Worm (Caenorhabditis elegans) whole organism, L1 larva: ENCODE data around the gene rig-3.
A peak's percentile ranks its signal among the peaks of the same experiment; 100 is the strongest.

Experiments used
- F16B12.6 ChIP-seq: fragments of 150-350 bp; optimal IDR thresholded peaks from 2 replicates; lab custom pipeline; 2014; ENCODE audit warnings: missing biosample characterization, missing genetic modification characterization
- Y116A8C.19 ChIP-seq: sonication (generic microtip); optimal IDR thresholded peaks from 2 replicates; lab custom pipeline; 2016; ENCODE audit warnings: missing compliant biosample characterization, missing genetic modification characterization, borderline replicate concordance
- ama-1 ChIP-seq: fragments of 150-350 bp; optimal IDR thresholded peaks from 2 replicates; lab custom pipeline; 2014
- blmp-1 ChIP-seq: fragments of 150-350 bp; optimal IDR thresholded peaks from 2 replicates; lab custom pipeline; 2014; ENCODE audit warnings: missing biosample characterization, missing genetic modification characterization
- ceh-63 ChIP-seq: fragments of 200-800 bp; sonication (Bioruptor generic); optimal IDR thresholded peaks from 2 replicates; lab custom pipeline; 2018; ENCODE audit warnings: mild to moderate bottlenecking, missing genetic modification characterization, missing compliant biosample characterization
- ceh-8 ChIP-seq: fragments of 200-800 bp; sonication (Bioruptor generic); optimal IDR thresholded peaks from 2 replicates; lab custom pipeline; 2018; ENCODE audit warnings: mild to moderate bottlenecking, missing genetic modification characterization, moderate library complexity, missing compliant biosample characterization
- ceh-90 ChIP-seq: sonication (generic microtip); optimal IDR thresholded peaks from 2 replicates; lab custom pipeline; 2016; ENCODE audit warnings: missing genetic modification characterization, missing compliant biosample characterization
- efl-1 ChIP-seq, 4 experiments: fragments of 150-350 bp; optimal IDR thresholded peaks in 3 of 4; peaks in 1 of 4; 1 replicate in 1 of 4; 2 replicates in 3 of 4; lab custom pipeline; 2014; ENCODE audit warnings: missing biosample characterization in 2 of 4, missing genetic modification characterization in 2 of 4, missing genetic modification reagents in 2 of 4
- efl-3 ChIP-seq: fragments of 200-800 bp; sonication (Bioruptor generic); optimal IDR thresholded peaks from 2 replicates; lab custom pipeline; 2018; ENCODE audit warnings: mild to moderate bottlenecking, missing genetic modification characterization, missing compliant biosample characterization
- egl-13 ChIP-seq: sonication (generic microtip); optimal IDR thresholded peaks from 2 replicates; lab custom pipeline; 2016; ENCODE audit warnings: missing genotype, missing genetic modification reagents, missing genetic modification characterization, missing compliant biosample characterization
- egl-27 ChIP-seq, 2 experiments: fragments of 150-350 bp in 1 of 2; sonication (generic microtip); optimal IDR thresholded peaks; 3 replicates each; lab custom pipeline; 2017 to 2018; ENCODE audit warnings: missing biosample characterization in 2 of 2, missing genetic modification characterization in 2 of 2, missing genetic modification reagents in 2 of 2
- elt-2 ChIP-seq: sonication (generic microtip); optimal IDR thresholded peaks from 2 replicates; lab custom pipeline; 2016; ENCODE audit warnings: missing genetic modification characterization, mild to moderate bottlenecking, inconsistent platforms, missing compliant biosample characterization, missing genetic modification reagents
- ets-5 ChIP-seq: fragments of 200-800 bp; sonication (Bioruptor generic); IDR thresholded peaks from 2 replicates; pipeline ENCODE4 v1.3.6; 2022; ENCODE audit warnings: missing genetic modification characterization, missing compliant biosample characterization
- fkh-10 ChIP-seq: sonication (generic microtip); optimal IDR thresholded peaks from 2 replicates; lab custom pipeline; 2017; ENCODE audit warnings: missing biosample characterization, missing genetic modification reagents, missing genetic modification characterization
- fkh-8 ChIP-seq: sonication (generic microtip); optimal IDR thresholded peaks from 2 replicates; lab custom pipeline; 2016; ENCODE audit warnings: mild to moderate bottlenecking, missing genetic modification characterization, missing compliant biosample characterization
- fos-1 ChIP-seq: fragments of 150-350 bp; optimal IDR thresholded peaks from 2 replicates; lab custom pipeline; 2014; ENCODE audit warnings: missing biosample characterization, missing genetic modification characterization
- grh-1 ChIP-seq: fragments of 200-800 bp; sonication (Bioruptor generic); IDR thresholded peaks from 2 replicates; pipeline ENCODE4 v1.3.6; 2022; ENCODE audit warnings: missing genetic modification reagents, missing genetic modification characterization, missing compliant biosample characterization
- hlh-17 ChIP-seq: fragments of 200-800 bp; sonication (Bioruptor generic); optimal IDR thresholded peaks from 2 replicates; lab custom pipeline; 2018; ENCODE audit warnings: missing genetic modification characterization, mild to moderate bottlenecking, missing compliant biosample characterization, moderate library complexity, borderline replicate concordance
- irx-1 ChIP-seq: sonication (generic microtip); optimal IDR thresholded peaks from 2 replicates; lab custom pipeline; 2016; ENCODE audit warnings: missing genetic modification characterization, missing compliant biosample characterization
- lin-13 ChIP-seq: fragments of 150-350 bp; optimal IDR thresholded peaks from 2 replicates; lab custom pipeline; 2014; ENCODE audit warnings: missing biosample characterization, missing genetic modification reagents, missing genetic modification characterization
- lin-14 ChIP-seq: fragments of 200-800 bp; sonication (Bioruptor generic); optimal IDR thresholded peaks from 2 replicates; lab custom pipeline; 2018; ENCODE audit warnings: mild to moderate bottlenecking, missing genetic modification characterization, moderate library complexity, missing compliant biosample characterization
- lin-35 ChIP-seq, 2 experiments: fragments of 150-350 bp; optimal IDR thresholded peaks; 2 replicates each; lab custom pipeline; 2014; ENCODE audit warnings: missing biosample characterization in 2 of 2, missing genetic modification characterization in 2 of 2, missing genetic modification reagents in 2 of 2
- lin-39 ChIP-seq: fragments of 150-350 bp; optimal IDR thresholded peaks from 2 replicates; lab custom pipeline; 2014; ENCODE audit warnings: missing biosample characterization, missing genetic modification reagents, missing genetic modification characterization
- lir-3 ChIP-seq: sonication (generic microtip); optimal IDR thresholded peaks from 2 replicates; lab custom pipeline; 2016; ENCODE audit warnings: mild to moderate bottlenecking, missing genetic modification characterization, moderate library complexity, missing compliant biosample characterization; ENCODE audit not compliant: poor library complexity
- mab-9 ChIP-seq: fragments of 200-800 bp; sonication (Bioruptor generic); IDR thresholded peaks from 2 replicates; pipeline ENCODE4 v1.3.6; 2022; ENCODE audit warnings: missing genetic modification reagents, missing genetic modification characterization, missing compliant biosample characterization
- mef-2 ChIP-seq: fragments of 150-350 bp; optimal IDR thresholded peaks from 2 replicates; lab custom pipeline; 2014; ENCODE audit warnings: missing biosample characterization, missing genetic modification characterization
- mep-1 ChIP-seq: fragments of 150-350 bp; optimal IDR thresholded peaks from 2 replicates; lab custom pipeline; 2014; ENCODE audit warnings: missing biosample characterization, missing genetic modification characterization
- nhr-20 ChIP-seq: sonication (generic microtip); optimal IDR thresholded peaks from 2 replicates; lab custom pipeline; 2016; ENCODE audit warnings: mild to moderate bottlenecking, missing genetic modification characterization, missing compliant biosample characterization
- nhr-237 ChIP-seq: fragments of 150-350 bp; optimal IDR thresholded peaks from 2 replicates; lab custom pipeline; 2014; ENCODE audit warnings: missing biosample characterization, missing genetic modification characterization
- nhr-47 ChIP-seq: sonication (generic microtip); optimal IDR thresholded peaks from 2 replicates; lab custom pipeline; 2016; ENCODE audit warnings: mild to moderate bottlenecking, missing genetic modification characterization, moderate library complexity, missing compliant biosample characterization
- nhr-71 ChIP-seq: sonication (generic microtip); optimal IDR thresholded peaks from 2 replicates; lab custom pipeline; 2016; ENCODE audit warnings: mild to moderate bottlenecking, missing genetic modification characterization, moderate library complexity, missing compliant biosample characterization
- nhr-76 ChIP-seq: sonication (generic microtip); optimal IDR thresholded peaks from 2 replicates; lab custom pipeline; 2017; ENCODE audit warnings: missing biosample characterization, missing genetic modification characterization
- nhr-77 ChIP-seq: fragments of 150-350 bp; optimal IDR thresholded peaks from 2 replicates; lab custom pipeline; 2014; ENCODE audit warnings: missing biosample characterization, missing genetic modification characterization
- nhr-84 ChIP-seq: sonication (generic microtip); optimal IDR thresholded peaks from 2 replicates; lab custom pipeline; 2017; ENCODE audit warnings: missing biosample characterization, missing genetic modification characterization
- nhr-85 ChIP-seq: sonication (generic microtip); peaks from one replicate; lab custom pipeline; 2016; ENCODE audit warnings: missing genetic modification characterization, inconsistent platforms, missing compliant biosample characterization
- nhr-90 ChIP-seq: sonication (generic microtip); optimal IDR thresholded peaks from 2 replicates; lab custom pipeline; 2016; ENCODE audit warnings: mild to moderate bottlenecking, missing genetic modification characterization, missing compliant biosample characterization; ENCODE audit not compliant: poor library complexity
- pag-3 ChIP-seq: sonication (generic microtip); optimal IDR thresholded peaks from 2 replicates; lab custom pipeline; 2017; ENCODE audit warnings: missing genetic modification characterization, mild to moderate bottlenecking, missing compliant biosample characterization, antibody characterized with exemption, borderline replicate concordance; ENCODE audit not compliant: insufficient read depth
- pax-3 ChIP-seq: fragments of 200-800 bp; sonication (Bioruptor generic); optimal IDR thresholded peaks from 2 replicates; lab custom pipeline; 2018; ENCODE audit warnings: mild to moderate bottlenecking, missing genetic modification characterization, moderate library complexity, missing compliant biosample characterization
- pqm-1 ChIP-seq: sonication (generic microtip); optimal IDR thresholded peaks from 3 replicates; lab custom pipeline; 2017; ENCODE audit warnings: missing biosample characterization, missing genetic modification characterization
- snpc-4 ChIP-seq: fragments of 150-350 bp; optimal IDR thresholded peaks from 2 replicates; lab custom pipeline; 2014; ENCODE audit warnings: missing biosample characterization, missing genetic modification characterization
- sox-4 ChIP-seq: sonication (generic microtip); optimal IDR thresholded peaks from 2 replicates; lab custom pipeline; 2016; ENCODE audit warnings: missing genetic modification characterization, missing compliant biosample characterization
- sptf-1 ChIP-seq: fragments of 150-350 bp; optimal IDR thresholded peaks from 2 replicates; lab custom pipeline; 2014; ENCODE audit warnings: missing biosample characterization, missing genetic modification characterization
- swsn-7 ChIP-seq: sonication (generic microtip); optimal IDR thresholded peaks from 2 replicates; lab custom pipeline; 2016; ENCODE audit warnings: missing genetic modification characterization, missing compliant biosample characterization
- tlp-1 ChIP-seq: fragments of 150-350 bp; optimal IDR thresholded peaks from 2 replicates; lab custom pipeline; 2014; ENCODE audit warnings: missing biosample characterization, missing genetic modification characterization
- unc-130 ChIP-seq: fragments of 150-350 bp; optimal IDR thresholded peaks from 2 replicates; lab custom pipeline; 2017; ENCODE audit warnings: missing biosample characterization, missing genetic modification characterization, inconsistent platforms
- unc-30 ChIP-seq: sonication (generic microtip); optimal IDR thresholded peaks from 2 replicates; lab custom pipeline; 2017; ENCODE audit warnings: missing biosample characterization, missing genetic modification characterization
- unc-62 ChIP-seq: fragments of 150-350 bp; optimal IDR thresholded peaks from 2 replicates; lab custom pipeline; 2014; ENCODE audit warnings: missing biosample characterization, missing genetic modification reagents, missing genetic modification characterization
- unc-86 ChIP-seq: sonication (generic microtip); optimal IDR thresholded peaks from 2 replicates; lab custom pipeline; 2016; ENCODE audit warnings: missing genetic modification characterization, missing compliant biosample characterization
- unc-98 ChIP-seq: fragments of 200-800 bp; sonication (Bioruptor generic); IDR thresholded peaks from 2 replicates; pipeline ENCODE4 v1.3.6; 2022; ENCODE audit warnings: missing genetic modification characterization, missing compliant biosample characterization
- zag-1 ChIP-seq: fragments of 150-350 bp; optimal IDR thresholded peaks from 2 replicates; lab custom pipeline; 2014; ENCODE audit warnings: missing biosample characterization, missing genetic modification characterization

rig-3 gene

DNA sequence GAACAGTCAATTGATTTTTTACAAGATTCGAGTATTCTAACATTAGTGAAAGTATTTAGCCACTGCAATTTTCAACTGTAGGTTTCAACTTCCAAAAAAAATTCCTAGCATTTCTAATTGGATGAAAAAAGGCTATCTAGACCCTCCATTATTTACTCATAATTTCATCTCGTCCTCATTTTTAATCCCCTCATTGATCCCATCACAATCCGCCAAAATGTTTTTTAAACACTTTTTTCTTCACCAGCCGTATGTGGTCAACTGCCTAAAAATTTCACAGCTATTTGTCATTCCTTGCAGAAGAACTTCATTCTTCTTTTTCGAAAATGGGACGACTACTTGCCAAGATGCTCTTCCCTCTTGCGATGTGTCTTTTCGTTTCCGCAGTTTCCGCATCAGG is at the start of gene rig-3:
Gene rig-3, plus strand, starts transcription at position 301 of the 400 bp plus-strand sequence.
- TF ChIP-seq fos-1 (tag; lab: Kevin White, UChicago) = no peak
- no peak for TF ChIP-seq fkh-8 (tag; lab: Kevin White, UChicago)
- TF ChIP-seq zag-1 (tag; lab: Kevin White, UChicago) = no peak
- no peak for TF ChIP-seq nhr-84 (tag; lab: Kevin White, UChicago)

DNA sequence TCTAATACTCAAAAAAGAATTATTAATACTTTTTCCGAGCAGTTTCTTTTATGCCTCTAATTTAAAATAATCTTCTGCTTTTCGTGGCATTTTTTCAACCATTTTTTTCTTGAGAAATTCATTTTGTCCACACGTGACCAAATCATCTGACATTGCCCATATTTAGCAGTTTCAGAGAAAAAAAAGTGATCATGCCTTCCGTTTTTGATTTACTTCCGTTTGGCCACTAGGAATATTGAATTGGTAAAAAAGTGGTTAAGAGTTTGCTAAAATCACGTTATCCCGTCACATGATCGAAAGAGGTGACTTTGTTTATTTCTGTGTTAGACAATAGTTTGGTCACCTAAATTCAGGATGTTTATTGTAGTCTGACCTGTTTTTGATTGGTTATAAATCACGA is 49.0 kb upstream of the rig-3 start:
- no peak for TF ChIP-seq mef-2 (tag; lab: Kevin White, UChicago)
- no peak for TF ChIP-seq grh-1 (GFP tag; lab: Robert Waterston, UW)
- TF ChIP-seq fkh-8 (tag; lab: Kevin White, UChicago) = peak; percentile 71
- TF ChIP-seq lir-3 (tag; lab: Kevin White, UChicago) = no peak
- peak; percentile 4 for TF ChIP-seq pax-3 (tag; lab: Kevin White, UChicago)
- no peak for TF ChIP-seq ceh-90
- peak; percentile 7 for TF ChIP-seq sox-4 (tag; lab: Kevin White, UChicago)
- peak; percentile 6 for TF ChIP-seq mep-1 (tag; lab: Kevin White, UChicago)
- TF ChIP-seq nhr-90 (tag; lab: Kevin White, UChicago) = no peak
- no peak for TF ChIP-seq unc-86
- no peak for TF ChIP-seq lin-14 (GFP tag; lab: Kevin White, UChicago)
- no peak for TF ChIP-seq unc-98 (GFP tag; lab: Robert Waterston, UW)
- TF ChIP-seq efl-1 (optimal IDR thresholded peaks at IDR 0.05; lab: Kevin White, UChicago) = no peak
- peak in 1 of 2 experiments; percentile 91 for TF ChIP-seq efl-1 (GFP tag; optimal IDR thresholded peaks at IDR 0.05 in 1 of 2; lab: Kevin White, UChicago)
- peak; percentile 51 for TF ChIP-seq nhr-47 (tag; lab: Kevin White, UChicago)
- no peak for TF ChIP-seq ama-1 (lab: Kevin White, UChicago)
- no peak for TF ChIP-seq snpc-4
- no peak for TF ChIP-seq sptf-1
- no peak for TF ChIP-seq elt-2
- no peak for TF ChIP-seq irx-1
- TF ChIP-seq pag-3 (tag; lab: Kevin White, UChicago) = no peak
- TF ChIP-seq mab-9 (GFP tag; lab: Robert Waterston, UW) = no peak
- TF ChIP-seq efl-3 (GFP tag; lab: Kevin White, UChicago) = no peak
- peak; percentile 37 for TF ChIP-seq nhr-20 (tag; lab: Kevin White, UChicago)
- no peak for TF ChIP-seq unc-130 (tag; lab: Kevin White, UChicago)
- TF ChIP-seq ceh-8 (GFP tag; lab: Kevin White, UChicago) = no peak
- TF ChIP-seq egl-13 (tag; lab: Kevin White, UChicago) = peak; percentile 12
- TF ChIP-seq tlp-1 (tag; lab: Kevin White, UChicago) = no peak
- no peak for TF ChIP-seq lin-39 (tag; lab: Kevin White, UChicago)
- peak in 1 of 2 experiments; percentile 25 for TF ChIP-seq lin-35 (GFP tag; optimal IDR thresholded peaks at IDR 0.05; lab: Kevin White, UChicago)
- TF ChIP-seq hlh-17 (GFP tag; lab: Kevin White, UChicago) = no peak

DNA sequence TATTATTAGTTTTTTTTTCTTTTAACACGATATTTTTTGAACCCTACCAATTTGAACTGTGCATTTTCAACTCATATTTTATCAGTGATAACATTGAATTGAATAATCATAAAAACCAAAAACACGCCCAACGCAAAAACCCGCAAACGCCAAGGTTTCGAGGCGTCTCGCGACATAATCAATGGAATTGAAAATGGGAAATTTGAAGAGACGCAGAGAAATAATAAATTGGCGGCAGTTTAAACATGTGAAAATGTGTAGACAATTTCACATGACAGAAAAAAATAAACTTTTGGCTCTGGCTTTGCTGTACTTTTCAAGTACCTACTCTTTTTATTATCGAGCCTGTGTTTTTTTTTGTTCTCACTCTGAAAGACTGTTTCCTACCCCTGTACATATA is 48.6 kb upstream of the rig-3 start:
- TF ChIP-seq pax-3 (tag; lab: Kevin White, UChicago) (no peak), F16B12.6 (no peak), nhr-76 (tag; lab: Kevin White, UChicago) (no peak), pqm-1 (tag; lab: Kevin White, UChicago) (no peak), unc-30 (tag; lab: Kevin White, UChicago) (no peak), mab-9 (GFP tag; lab: Robert Waterston, UW) (no peak), ceh-63 (no peak), unc-62 (GFP tag; lab: Kevin White, UChicago) (no peak), nhr-237 (tag; lab: Kevin White, UChicago) (no peak), fkh-10 (GFP tag; lab: Kevin White, UChicago) (no peak), swsn-7 (tag; lab: Kevin White, UChicago) (peak; percentile 54), nhr-85 (peak; percentile 75), Y116A8C.19 (tag; lab: Kevin White, UChicago) (no peak), nhr-71 (tag; lab: Kevin White, UChicago) (peak; percentile 83), efl-3 (GFP tag; lab: Kevin White, UChicago) (no peak), nhr-77 (tag; lab: Kevin White, UChicago) (peak; percentile 10), lin-13 (GFP tag; lab: Kevin White, UChicago) (peak; percentile 42), egl-27 (tag; optimal IDR thresholded peaks at IDR 0.05; lab: Kevin White, UChicago) (no peak), blmp-1 (peak; percentile 57), mef-2 (tag; lab: Kevin White, UChicago) (no peak), fos-1 (tag; lab: Kevin White, UChicago) (no peak), ets-5 (GFP tag; lab: Robert Waterston, UW) (no peak), ceh-90 (no peak)
